Fruit fly (Drosophila melanogaster): ENCODE measurements around the gene CG46306.

- TF ChIP-seq CG6792 (GFP tag; optimal IDR thresholded peaks at IDR 0.05): no peak
- TF ChIP-seq lz (GFP tag; optimal IDR thresholded peaks at IDR 0.05): no peak
- TF ChIP-seq Sox15 (GFP tag; optimal IDR thresholded peaks at IDR 0.05): no peak
- TF ChIP-seq CG8319 (GFP tag; optimal IDR thresholded peaks at IDR 0.05): no peak
- no peak for TF ChIP-seq CG15336 (GFP tag; IDR thresholded peaks at IDR 0.05)
- TF ChIP-seq Hr39 (GFP tag; optimal IDR thresholded peaks at IDR 0.05): no peak
These were observed 11.3 kb upstream of the CG46306 start for dm6 chrX:16846575-16846974.
